Worm (Caenorhabditis elegans) whole organism, late embryonic: ENCODE results near the gene Y13C8A.1.

ENCODE experiments used
- K09A11.1 ChIP-seq: sonication (generic microtip); optimal IDR thresholded peaks from 2 replicates; lab custom pipeline; 2017; ENCODE audit warnings: antibody characterized with exemption, mild to moderate bottlenecking, missing genetic modification characterization, missing compliant biosample characterization; ENCODE audit not compliant: insufficient read depth
- T23F11.4 ChIP-seq: fragments of 200-800 bp; sonication (Bioruptor generic); optimal IDR thresholded peaks from 2 replicates; lab custom pipeline; 2018; ENCODE audit warnings: mild to moderate bottlenecking, missing genetic modification characterization, missing compliant biosample characterization
- ahr-1 ChIP-seq: sonication (generic microtip); optimal IDR thresholded peaks from 2 replicates; lab custom pipeline; 2016; ENCODE audit warnings: missing genetic modification characterization, missing compliant biosample characterization
- ceh-14 ChIP-seq: sonication (generic microtip); optimal IDR thresholded peaks from 2 replicates; lab custom pipeline; 2016; ENCODE audit warnings: missing genotype, missing genetic modification characterization, missing compliant biosample characterization
- ceh-22 ChIP-seq: sonication (generic microtip); optimal IDR thresholded peaks from 2 replicates; lab custom pipeline; 2017; ENCODE audit warnings: missing biosample characterization, missing genetic modification characterization
- ceh-24 ChIP-seq: sonication (generic microtip); optimal IDR thresholded peaks from 2 replicates; lab custom pipeline; 2016; ENCODE audit warnings: mild to moderate bottlenecking, missing genetic modification characterization, missing compliant biosample characterization
- ceh-30 ChIP-seq: fragments of 150-350 bp; optimal IDR thresholded peaks from 2 replicates; lab custom pipeline; 2014; ENCODE audit warnings: missing biosample characterization, missing genetic modification characterization
- ceh-31 ChIP-seq: sonication (generic microtip); optimal IDR thresholded peaks from 2 replicates; lab custom pipeline; 2016; ENCODE audit warnings: missing genetic modification characterization, missing compliant biosample characterization
- ceh-34 ChIP-seq: sonication (generic microtip); optimal IDR thresholded peaks from 2 replicates; lab custom pipeline; 2016; ENCODE audit warnings: mild to moderate bottlenecking, missing genetic modification characterization, missing compliant biosample characterization
- ceh-45 ChIP-seq: fragments of 200-800 bp; sonication (Bioruptor generic); IDR thresholded peaks from 2 replicates; pipeline ENCODE4 v1.3.6; 2022; ENCODE audit warnings: missing genetic modification reagents, missing genetic modification characterization, missing compliant biosample characterization
- ceh-6 ChIP-seq: fragments of 200-800 bp; sonication (Bioruptor generic); optimal IDR thresholded peaks from 2 replicates; lab custom pipeline; 2018; ENCODE audit warnings: mild to moderate bottlenecking, missing genetic modification characterization, missing compliant biosample characterization
- che-1 ChIP-seq: sonication (generic microtip); optimal IDR thresholded peaks from 2 replicates; lab custom pipeline; 2016; ENCODE audit warnings: mild to moderate bottlenecking, missing genetic modification characterization, missing compliant biosample characterization
- dmd-4 ChIP-seq: sonication (generic microtip); optimal IDR thresholded peaks from 2 replicates; lab custom pipeline; 2016; ENCODE audit warnings: borderline replicate concordance, missing genetic modification characterization, missing compliant biosample characterization
- elt-4 ChIP-seq: sonication (generic microtip); optimal IDR thresholded peaks from 2 replicates; lab custom pipeline; 2016; ENCODE audit warnings: missing genetic modification characterization, missing compliant biosample characterization
- ets-4 ChIP-seq: sonication (generic microtip); optimal IDR thresholded peaks from 2 replicates; lab custom pipeline; 2016; ENCODE audit warnings: missing genetic modification characterization, missing compliant biosample characterization
- fax-1 ChIP-seq: sonication (generic microtip); optimal IDR thresholded peaks from 2 replicates; lab custom pipeline; 2016; ENCODE audit warnings: missing genotype, missing genetic modification characterization, missing compliant biosample characterization
- fkh-6 ChIP-seq: sonication (generic microtip); optimal IDR thresholded peaks from 2 replicates; lab custom pipeline; 2016; ENCODE audit warnings: missing genetic modification characterization, missing compliant biosample characterization
- hlh-13 ChIP-seq: fragments of 200-800 bp; sonication (Bioruptor generic); optimal IDR thresholded peaks from 2 replicates; lab custom pipeline; 2018; ENCODE audit warnings: mild to moderate bottlenecking, missing genetic modification characterization, missing compliant biosample characterization
- hlh-30 ChIP-seq: sonication (generic microtip); optimal IDR thresholded peaks from 2 replicates; lab custom pipeline; 2017; ENCODE audit warnings: antibody characterized with exemption, missing genetic modification characterization, missing compliant biosample characterization; ENCODE audit not compliant: insufficient read depth
- hlh-6 ChIP-seq: sonication (generic microtip); optimal IDR thresholded peaks from 2 replicates; lab custom pipeline; 2016; ENCODE audit warnings: missing genotype, missing genetic modification characterization, missing compliant biosample characterization
- hlh-8 ChIP-seq: sonication (generic microtip); optimal IDR thresholded peaks from 2 replicates; lab custom pipeline; 2016; ENCODE audit warnings: missing genotype, missing genetic modification characterization, missing compliant biosample characterization
- lim-6 ChIP-seq: sonication (generic microtip); optimal IDR thresholded peaks from 2 replicates; lab custom pipeline; 2016; ENCODE audit warnings: missing genetic modification characterization, missing compliant biosample characterization
- lin-11 ChIP-seq: fragments of 200-800 bp; sonication (Bioruptor generic); optimal IDR thresholded peaks from 2 replicates; lab custom pipeline; 2018; ENCODE audit warnings: mild to moderate bottlenecking, missing genetic modification characterization, missing compliant biosample characterization
- madf-2 ChIP-seq: sonication (generic microtip); optimal IDR thresholded peaks from 2 replicates; lab custom pipeline; 2017; ENCODE audit warnings: missing genetic modification characterization, missing compliant biosample characterization
- nfya-1 ChIP-seq: sonication (generic microtip); optimal IDR thresholded peaks from 2 replicates; lab custom pipeline; 2017; ENCODE audit warnings: missing genetic modification characterization, mild to moderate bottlenecking, missing compliant biosample characterization, antibody characterized with exemption, moderate library complexity
- nhr-11 ChIP-seq: fragments of 150-350 bp; optimal IDR thresholded peaks from 2 replicates; lab custom pipeline; 2014; ENCODE audit warnings: missing biosample characterization, missing genetic modification characterization
- nhr-232 ChIP-seq: sonication (generic microtip); optimal IDR thresholded peaks from 2 replicates; lab custom pipeline; 2016; ENCODE audit warnings: missing genetic modification characterization, missing compliant biosample characterization
- odd-2 ChIP-seq: sonication (generic microtip); optimal IDR thresholded peaks from 2 replicates; lab custom pipeline; 2017; ENCODE audit warnings: antibody characterized with exemption, mild to moderate bottlenecking, missing genetic modification characterization, missing compliant biosample characterization
- pat-9 ChIP-seq: fragments of 200-800 bp; sonication (Bioruptor generic); optimal IDR thresholded peaks from 2 replicates; lab custom pipeline; 2018; ENCODE audit warnings: mild to moderate bottlenecking, missing genetic modification characterization, moderate library complexity, missing compliant biosample characterization
- pax-1 ChIP-seq: fragments of 150-350 bp; optimal IDR thresholded peaks from 2 replicates; lab custom pipeline; 2014; ENCODE audit warnings: missing biosample characterization, missing genetic modification characterization
- pha-2 ChIP-seq: sonication (generic microtip); optimal IDR thresholded peaks from 2 replicates; lab custom pipeline; 2017; ENCODE audit warnings: mild to moderate bottlenecking, missing genetic modification characterization, missing compliant biosample characterization
- pha-4 ChIP-seq: fragments of 150-350 bp; optimal IDR thresholded peaks from 2 replicates; lab custom pipeline; 2018; ENCODE audit warnings: missing biosample characterization, missing genetic modification reagents, missing genetic modification characterization
- pqm-1 ChIP-seq: sonication (generic microtip); optimal IDR thresholded peaks from 2 replicates; lab custom pipeline; 2016; ENCODE audit warnings: missing genetic modification characterization, missing compliant biosample characterization
- pros-1 ChIP-seq: fragments of 150-350 bp; optimal IDR thresholded peaks from 2 replicates; lab custom pipeline; 2014; ENCODE audit warnings: missing biosample characterization, missing genetic modification reagents, missing genetic modification characterization
- sdc-2 ChIP-seq: sonication (generic microtip); optimal IDR thresholded peaks from 2 replicates; lab custom pipeline; 2016; ENCODE audit warnings: missing genotype, missing genetic modification characterization, missing compliant biosample characterization
- sox-4 ChIP-seq: sonication (generic microtip); optimal IDR thresholded peaks from 2 replicates; lab custom pipeline; 2017; ENCODE audit warnings: mild to moderate bottlenecking, missing genetic modification characterization, inconsistent platforms, missing compliant biosample characterization
- tbx-2 ChIP-seq: sonication (generic microtip); optimal IDR thresholded peaks from 2 replicates; lab custom pipeline; 2016; ENCODE audit warnings: missing genetic modification characterization, missing compliant biosample characterization
- ttx-3 ChIP-seq: sonication (generic microtip); optimal IDR thresholded peaks from 2 replicates; lab custom pipeline; 2016; ENCODE audit warnings: missing genetic modification reagents, missing genetic modification characterization, missing compliant biosample characterization
- unc-42 ChIP-seq: sonication (generic microtip); optimal IDR thresholded peaks from 2 replicates; lab custom pipeline; 2016; ENCODE audit warnings: missing genotype, missing genetic modification characterization, missing compliant biosample characterization
- unc-55 ChIP-seq: sonication (generic microtip); optimal IDR thresholded peaks from 2 replicates; lab custom pipeline; 2017; ENCODE audit warnings: missing biosample characterization, missing genetic modification reagents, missing genetic modification characterization
- unc-86 ChIP-seq: sonication (generic microtip); optimal IDR thresholded peaks from 2 replicates; lab custom pipeline; 2016; ENCODE audit warnings: missing genetic modification characterization, missing compliant biosample characterization
- ztf-16 ChIP-seq: sonication (generic microtip); optimal IDR thresholded peaks from 2 replicates; lab custom pipeline; 2017; ENCODE audit warnings: missing genetic modification characterization, missing compliant biosample characterization

Y13C8A.1 gene

DNA sequence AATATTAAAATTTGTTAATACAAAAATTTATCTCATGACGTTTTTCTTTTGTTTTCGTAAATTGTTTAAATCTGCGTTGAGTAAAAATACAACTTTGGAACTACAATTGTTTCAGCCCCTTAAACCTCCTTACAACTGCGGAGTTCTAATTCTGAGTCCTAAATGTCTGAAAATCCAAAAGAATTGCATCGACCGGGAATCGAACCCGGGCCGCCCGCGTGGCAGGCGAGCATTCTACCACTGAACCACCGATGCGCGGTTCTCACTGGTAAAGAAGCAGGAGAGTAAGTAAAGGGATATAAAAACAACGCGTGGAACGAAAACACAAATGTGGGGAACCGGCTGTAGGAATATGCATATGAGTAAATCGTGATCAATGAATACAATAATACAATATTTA, 44.6 kb downstream of the Y13C8A.1 start (continued):
- TF ChIP-seq ceh-30 (tag; lab: Kevin White, UChicago), result no peak
- TF ChIP-seq unc-86 (tag; lab: Kevin White, UChicago), result peak; percentile 64
- TF ChIP-seq ceh-34 (tag; lab: Kevin White, UChicago), result peak; percentile 71
- peak; percentile 8 for TF ChIP-seq fax-1 (tag; lab: Kevin White, UChicago)
- TF ChIP-seq fkh-6 (tag; lab: Kevin White, UChicago), result peak; percentile 59
- TF ChIP-seq ceh-6 (GFP tag; lab: Kevin White, UChicago), result peak; percentile 81
- TF ChIP-seq nhr-232 (tag; lab: Kevin White, UChicago), result peak; percentile 81
- TF ChIP-seq ets-4, result no peak
- peak; percentile 63 for TF ChIP-seq lin-11
- no peak for TF ChIP-seq unc-55 (GFP tag; lab: Kevin White, UChicago)
- TF ChIP-seq ttx-3 (tag; lab: Kevin White, UChicago), result peak; percentile 71
- peak; percentile 65 for TF ChIP-seq T23F11.4 (GFP tag; lab: Kevin White, UChicago)
- peak; percentile 83 for TF ChIP-seq sdc-2 (tag; lab: Kevin White, UChicago)
- TF ChIP-seq nfya-1, result peak; percentile 38
- TF ChIP-seq pros-1 (tag; lab: Kevin White, UChicago), result no peak
- TF ChIP-seq ceh-31 (tag; lab: Kevin White, UChicago), result peak; percentile 57
- peak; percentile 67 for TF ChIP-seq tbx-2 (tag; lab: Kevin White, UChicago)
- no peak for TF ChIP-seq unc-42 (tag; lab: Kevin White, UChicago)
- no peak for TF ChIP-seq ceh-22 (tag; lab: Kevin White, UChicago)
- no peak for TF ChIP-seq hlh-8 (tag; lab: Kevin White, UChicago)
- TF ChIP-seq pha-4 (tag; lab: Kevin White, UChicago), result no peak
- no peak for TF ChIP-seq elt-4
- TF ChIP-seq pqm-1, result no peak
- TF ChIP-seq ceh-45 (GFP tag; lab: Robert Waterston, UW), result peak; percentile 50; the same call in 1 of the 2 replicates
- TF ChIP-seq hlh-13, result peak; percentile 30
- peak; percentile 72 for TF ChIP-seq pha-2 (tag; lab: Kevin White, UChicago)
- no peak for TF ChIP-seq ceh-24 (tag; lab: Kevin White, UChicago)
- TF ChIP-seq ztf-16 (tag; lab: Kevin White, UChicago), result peak; percentile 63
- no peak for TF ChIP-seq hlh-30
- TF ChIP-seq pax-1 (tag; lab: Kevin White, UChicago), result no peak
- peak; percentile 75 for TF ChIP-seq che-1 (tag; lab: Kevin White, UChicago)
- peak; percentile 81 for TF ChIP-seq pat-9 (tag; lab: Kevin White, UChicago)
- peak; percentile 58 for TF ChIP-seq madf-2 (tag; lab: Kevin White, UChicago)
- peak; percentile 42 for TF ChIP-seq K09A11.1 (tag; lab: Kevin White, UChicago)
- TF ChIP-seq hlh-6 (tag; lab: Kevin White, UChicago), result peak; percentile 70
- TF ChIP-seq ceh-14 (tag; lab: Kevin White, UChicago), result no peak
- peak; percentile 24 for TF ChIP-seq odd-2 (tag; lab: Kevin White, UChicago)
- peak; percentile 67 for TF ChIP-seq dmd-4 (tag; lab: Kevin White, UChicago)
- peak; percentile 67 for TF ChIP-seq sox-4 (tag; lab: Kevin White, UChicago)
- no peak for TF ChIP-seq lim-6 (tag; lab: Kevin White, UChicago)
- TF ChIP-seq nhr-11 (tag; lab: Kevin White, UChicago), result no peak
- no peak for TF ChIP-seq ahr-1 (tag; lab: Kevin White, UChicago)
- TF ChIP-seq, all 69 proteins: peak for 43
